Fruit fly (Drosophila melanogaster) whole organism, embryonic: ENCODE results near the gene Pk34A.
A peak's percentile ranks its signal among the peaks of the same experiment; 100 is the strongest.

ENCODE experiments used
- Antp ChIP-seq: fragments of 200-800 bp; sonication (Bioruptor generic); optimal IDR thresholded peaks from 3 replicates; lab custom pipeline; 2016; ENCODE audit warnings: missing biosample characterization, missing genetic modification characterization
- CG10979 ChIP-seq: fragments of 200-800 bp; sonication (Bioruptor generic); optimal IDR thresholded peaks from 2 replicates; lab custom pipeline; 2018; ENCODE audit warnings: missing biosample characterization, mild to moderate bottlenecking, missing genetic modification characterization, moderate library complexity
- CG13624 ChIP-seq: fragments of 200-800 bp; sonication (Bioruptor generic); optimal IDR thresholded peaks from 2 replicates; lab custom pipeline; 2016; ENCODE audit warnings: missing biosample characterization, missing genetic modification characterization
- CG1603 ChIP-seq: fragments of 200-800 bp; sonication (Bioruptor generic); optimal IDR thresholded peaks from 2 replicates; lab custom pipeline; 2019; ENCODE audit warnings: missing biosample characterization, mild to moderate bottlenecking, missing genetic modification characterization, moderate library complexity
- CG17829 ChIP-seq: fragments of 200-800 bp; optimal IDR thresholded peaks from 2 replicates; lab custom pipeline; 2019; ENCODE audit warnings: missing biosample characterization, mild to moderate bottlenecking, missing genetic modification characterization, moderate library complexity
- CG2129 ChIP-seq: fragments of 200-800 bp; sonication (Bioruptor generic); IDR thresholded peaks from 2 replicates; pipeline ENCODE4 v1.3.6; 2022; ENCODE audit warnings: missing biosample characterization, missing genetic modification characterization; ENCODE audit not compliant: partially characterized antibody
- CG30403 ChIP-seq: fragments of 200-800 bp; sonication (Bioruptor generic); optimal IDR thresholded peaks from 3 replicates; lab custom pipeline; 2016; ENCODE audit warnings: missing biosample characterization, missing genetic modification characterization
- CG32772 ChIP-seq: fragments of 200-800 bp; sonication (Bioruptor generic); IDR thresholded peaks from 2 replicates; pipeline ENCODE4 v1.3.6; 2022; ENCODE audit warnings: missing biosample characterization, missing genetic modification characterization
- CG3281 ChIP-seq: fragments of 200-800 bp; sonication (Bioruptor generic); optimal IDR thresholded peaks from 3 replicates; lab custom pipeline; 2017; ENCODE audit warnings: missing biosample characterization, mild to moderate bottlenecking, missing genetic modification characterization
- CG4328 ChIP-seq: fragments of 200-800 bp; sonication (Bioruptor generic); optimal IDR thresholded peaks from 3 replicates; lab custom pipeline; 2017; ENCODE audit warnings: missing biosample characterization, missing genetic modification reagents, missing genetic modification characterization
- CG8765 ChIP-seq: fragments of 200-800 bp; sonication (Bioruptor generic); IDR thresholded peaks from 2 replicates; pipeline ENCODE4 v1.3.6; 2022; ENCODE audit warnings: missing biosample characterization, missing genetic modification characterization
- D19A ChIP-seq: fragments of 200-800 bp; optimal IDR thresholded peaks from 3 replicates; lab custom pipeline; 2019; ENCODE audit warnings: missing biosample characterization, mild to moderate bottlenecking, missing genetic modification characterization, moderate library complexity
- Dip2 ChIP-seq: fragments of 200-800 bp; sonication (Bioruptor generic); IDR thresholded peaks from 2 replicates; pipeline ENCODE4 v1.3.6; 2022; ENCODE audit warnings: missing biosample characterization, missing genetic modification characterization
- Gsc ChIP-seq: fragments of 200-800 bp; sonication (Bioruptor generic); IDR thresholded peaks from 2 replicates; pipeline ENCODE4 v1.3.6; 2022; ENCODE audit warnings: missing biosample characterization, missing genetic modification characterization
- Hmr ChIP-seq: fragments of 200-800 bp; sonication (Bioruptor generic); optimal IDR thresholded peaks from 3 replicates; lab custom pipeline; 2017; ENCODE audit warnings: mild to moderate bottlenecking, missing biosample characterization, missing genetic modification reagents, missing genetic modification characterization
- Hmx ChIP-seq: fragments of 200-800 bp; sonication (Bioruptor generic); optimal IDR thresholded peaks from 2 replicates; lab custom pipeline; 2016; ENCODE audit warnings: missing biosample characterization, missing genetic modification characterization
- Hr3 ChIP-seq: fragments of 200-800 bp; sonication (Bioruptor generic); optimal IDR thresholded peaks from 3 replicates; lab custom pipeline; 2016; ENCODE audit warnings: missing biosample characterization, missing genetic modification characterization
- Mad ChIP-seq: fragments of 200-800 bp; sonication (Bioruptor generic); optimal IDR thresholded peaks from 2 replicates; lab custom pipeline; 2016; ENCODE audit warnings: missing biosample characterization, missing genetic modification characterization
- Mrtf ChIP-seq: fragments of 200-800 bp; sonication (Bioruptor generic); IDR thresholded peaks from 3 replicates; pipeline ENCODE4 v1.3.6; 2022; ENCODE audit warnings: missing biosample characterization, missing genetic modification characterization
- Neu2 ChIP-seq: fragments of 200-800 bp; sonication (Bioruptor generic); optimal IDR thresholded peaks from 3 replicates; lab custom pipeline; 2016; ENCODE audit warnings: missing biosample characterization, missing genetic modification characterization, borderline replicate concordance
- Nf-YB ChIP-seq: fragments of 200-800 bp; sonication (Bioruptor generic); optimal IDR thresholded peaks from 3 replicates; lab custom pipeline; 2019; ENCODE audit warnings: missing biosample characterization, mild to moderate bottlenecking, missing genetic modification characterization, moderate library complexity
- Ravus ChIP-seq: fragments of 200-800 bp; sonication (Bioruptor generic); IDR thresholded peaks from 2 replicates; pipeline ENCODE4 v1.3.6; 2022; ENCODE audit warnings: missing biosample characterization, missing genetic modification characterization
- Rx ChIP-seq: fragments of 200-800 bp; sonication (Bioruptor generic); IDR thresholded peaks from 2 replicates; pipeline ENCODE4 v1.3.6; 2022; ENCODE audit warnings: missing biosample characterization, missing genetic modification characterization
- Tbp ChIP-seq: fragments of >200 bp; optimal IDR thresholded peaks from 2 replicates; lab custom pipeline; 2018; ENCODE audit warnings: missing biosample characterization, missing genetic modification characterization
- YL-1 ChIP-seq: fragments of 200-800 bp; sonication (Bioruptor generic); optimal IDR thresholded peaks from 3 replicates; lab custom pipeline; 2017; ENCODE audit warnings: missing biosample characterization, mild to moderate bottlenecking, missing genetic modification characterization
- ap ChIP-seq: fragments of 200-800 bp; sonication (Bioruptor generic); IDR thresholded peaks from 2 replicates; pipeline ENCODE4 v1.3.6; 2022; ENCODE audit warnings: missing biosample characterization, missing genetic modification characterization
- bcd ChIP-seq: fragments of 200-800 bp; sonication (Bioruptor generic); optimal IDR thresholded peaks from 2 replicates; lab custom pipeline; 2017; ENCODE audit warnings: missing biosample characterization, mild to moderate bottlenecking, missing genetic modification characterization
- br ChIP-seq: fragments of >200 bp; optimal IDR thresholded peaks from 2 replicates; lab custom pipeline; 2017
- disco-r ChIP-seq: fragments of 200-800 bp; sonication (Bioruptor generic); optimal IDR thresholded peaks from 2 replicates; lab custom pipeline; 2016; ENCODE audit warnings: missing biosample characterization, missing genetic modification characterization
- dm ChIP-seq: fragments of 200-800 bp; sonication (Bioruptor generic); optimal IDR thresholded peaks from 3 replicates; lab custom pipeline; 2016; ENCODE audit warnings: missing biosample characterization, missing genetic modification characterization
- ems ChIP-seq: fragments of 200-800 bp; sonication (Bioruptor generic); optimal IDR thresholded peaks from 3 replicates; lab custom pipeline; 2016; ENCODE audit warnings: missing biosample characterization, missing genetic modification characterization
- eyg ChIP-seq: fragments of 200-800 bp; sonication (Bioruptor generic); optimal IDR thresholded peaks from 3 replicates; lab custom pipeline; 2016; ENCODE audit warnings: missing biosample characterization, missing genetic modification characterization
- fd3F ChIP-seq: fragments of 200-800 bp; sonication (Bioruptor generic); optimal IDR thresholded peaks from 2 replicates; lab custom pipeline; 2018; ENCODE audit warnings: missing biosample characterization, mild to moderate bottlenecking, missing genetic modification characterization, moderate library complexity
- fd96Cb ChIP-seq: fragments of 200-800 bp; sonication (Bioruptor generic); optimal IDR thresholded peaks from 2 replicates; lab custom pipeline; 2018; ENCODE audit warnings: missing biosample characterization, mild to moderate bottlenecking, missing genetic modification characterization, moderate library complexity
- fu2 ChIP-seq: fragments of 200-800 bp; sonication (Bioruptor generic); optimal IDR thresholded peaks from 2 replicates; lab custom pipeline; 2016; ENCODE audit warnings: missing biosample characterization, missing genetic modification characterization
- gfzf ChIP-seq: fragments of 200-800 bp; sonication (Bioruptor generic); optimal IDR thresholded peaks from 2 replicates; lab custom pipeline; 2016; ENCODE audit warnings: missing biosample characterization, mild to moderate bottlenecking, missing genetic modification characterization, moderate library complexity
- gsb ChIP-seq: fragments of 200-800 bp; sonication (Bioruptor generic); IDR thresholded peaks from 2 replicates; pipeline ENCODE4 v1.3.6; 2022; ENCODE audit warnings: missing biosample characterization, missing genetic modification characterization
- jumu ChIP-seq: fragments of 200-800 bp; sonication (Bioruptor generic); optimal IDR thresholded peaks from 3 replicates; lab custom pipeline; 2016; ENCODE audit warnings: missing biosample characterization, missing genetic modification characterization
- mam ChIP-seq: fragments of 200-800 bp; sonication (Bioruptor generic); optimal IDR thresholded peaks from 3 replicates; lab custom pipeline; 2016; ENCODE audit warnings: missing biosample characterization, missing genetic modification characterization
- mld ChIP-seq: fragments of 200-800 bp; sonication (Bioruptor generic); IDR thresholded peaks from 3 replicates; pipeline ENCODE4 v1.3.6; 2022; ENCODE audit warnings: missing biosample characterization, missing genetic modification characterization; ENCODE audit not compliant: partially characterized antibody
- pan ChIP-seq, 4 experiments: fragments of >200 bp in 3 of 4; fragments of 200-800 bp in 1 of 4; sonication (Bioruptor generic) in 1 of 4; optimal IDR thresholded peaks in 3 of 4; IDR thresholded peaks in 1 of 4; 2 replicates each; pipeline versions ENCODE4 v1.3.6 to Lab custom; 2017 to 2022; ENCODE audit warnings: missing biosample characterization in 2 of 4, missing genetic modification characterization in 2 of 4, mixed read lengths in 1 of 4
- sd ChIP-seq: fragments of 200-800 bp; sonication (Bioruptor generic); optimal IDR thresholded peaks from 3 replicates; lab custom pipeline; 2018; ENCODE audit warnings: missing biosample characterization, mild to moderate bottlenecking, missing genetic modification characterization, moderate library complexity
- shn ChIP-seq: fragments of 200-800 bp; sonication (Bioruptor generic); optimal IDR thresholded peaks from 3 replicates; lab custom pipeline; 2016; ENCODE audit warnings: missing biosample characterization, missing genetic modification characterization
- sqz ChIP-seq: fragments of 200-800 bp; sonication (Bioruptor generic); optimal IDR thresholded peaks from 3 replicates; lab custom pipeline; 2018; ENCODE audit warnings: missing biosample characterization, mild to moderate bottlenecking, missing genetic modification characterization
- tap ChIP-seq: fragments of 200-800 bp; optimal IDR thresholded peaks from 3 replicates; lab custom pipeline; 2019; ENCODE audit warnings: missing biosample characterization, mild to moderate bottlenecking, missing genetic modification characterization, moderate library complexity
- tio ChIP-seq: fragments of 200-800 bp; sonication (Bioruptor generic); optimal IDR thresholded peaks from 2 replicates; lab custom pipeline; 2017; ENCODE audit warnings: missing biosample characterization, missing genetic modification characterization, inconsistent platforms
- trh ChIP-seq: fragments of 200-800 bp; sonication (Bioruptor generic); optimal IDR thresholded peaks from 2 replicates; lab custom pipeline; 2016; ENCODE audit warnings: missing biosample characterization, missing genetic modification characterization
- usp ChIP-seq: fragments of >200 bp; optimal IDR thresholded peaks from 2 replicates; lab custom pipeline; 2017; ENCODE audit warnings: missing biosample characterization, missing genetic modification characterization
- vnd ChIP-seq: fragments of 200-800 bp; sonication (Bioruptor generic); IDR thresholded peaks from 3 replicates; pipeline ENCODE4 v1.3.6; 2022; ENCODE audit warnings: missing biosample characterization, missing genetic modification characterization; ENCODE audit not compliant: partially characterized antibody
- wdn ChIP-seq: fragments of 200-800 bp; sonication (Bioruptor generic); IDR thresholded peaks from 2 replicates; pipeline ENCODE4 v1.3.6; 2022; ENCODE audit warnings: missing biosample characterization, missing genetic modification characterization

The Pk34A gene

dm6 chr2L:13176701-13177249 is 18.2 kb downstream of the Pk34A start, which contains the start of the genes Sfmbt and CG5439 (continued):
- TF ChIP-seq jumu (GFP tag; lab: Kevin White, UChicago): peak; percentile 85
- TF ChIP-seq tap (tag; lab: Kevin White, UChicago): no peak
- no peak for TF ChIP-seq D19A (tag; lab: Kevin White, UChicago)
- 0 out of 2 replicates have a peak, but pooled peaks have one; percentile 33 for TF ChIP-seq CG8765 (GFP tag; lab: Robert Waterston, UW)
- TF ChIP-seq bcd: no peak
- no peak for TF ChIP-seq Tbp (GFP tag; lab: Kevin White, UChicago)
- TF ChIP-seq Antp (GFP tag; lab: Kevin White, UChicago): peak; percentile 86
- peak; percentile 84 for TF ChIP-seq CG3281 (GFP tag; lab: Kevin White, UChicago)
- TF ChIP-seq Mrtf (GFP tag; lab: Robert Waterston, UW): peak; percentile 70
- TF ChIP-seq CG4328 (GFP tag; lab: Kevin White, UChicago): peak; percentile 68
- peak; percentile 83 for TF ChIP-seq shn (GFP tag; lab: Kevin White, UChicago)
- peak; percentile 33 for TF ChIP-seq Hmx
- TF ChIP-seq gfzf (GFP tag; lab: Kevin White, UChicago): peak; percentile 60
- peak; percentile 21 for TF ChIP-seq Nf-YB
- peak; percentile 65 for TF ChIP-seq dm (GFP tag; lab: Kevin White, UChicago)
- TF ChIP-seq eyg (GFP tag; lab: Kevin White, UChicago): peak; percentile 51
- peak; percentile 80 for TF ChIP-seq CG17829 (tag; lab: Kevin White, UChicago)
- peak; percentile 89 for TF ChIP-seq Hr3 (GFP tag; lab: Kevin White, UChicago)
- peak; percentile 21 for TF ChIP-seq disco-r (GFP tag; lab: Kevin White, UChicago)
- TF ChIP-seq trh (GFP tag; lab: Kevin White, UChicago): peak; percentile 64
- 0 out of 2 replicates have a peak, but pooled peaks have one; percentile 12 for TF ChIP-seq gsb
- no peak for TF ChIP-seq br (lab: Kevin White, UChicago)
- no peak for TF ChIP-seq CG2129 (GFP tag; lab: Robert Waterston, UW)
- TF ChIP-seq ap (GFP tag; lab: Robert Waterston, UW): no peak
- no peak for TF ChIP-seq pan (optimal IDR thresholded peaks at IDR 0.05; lab: Kevin White, UChicago)
- peak in 1 of 2 experiments; percentile 15 for TF ChIP-seq pan (GFP tag; optimal IDR thresholded peaks at IDR 0.05 in 1 of 2, IDR thresholded peaks at IDR 0.05 in 1 of 2)
- TF ChIP-seq sqz (GFP tag; lab: Kevin White, UChicago): no peak
- TF ChIP-seq Neu2 (GFP tag; lab: Kevin White, UChicago): no peak
- TF ChIP-seq tio: no peak
- peak; percentile 82 for TF ChIP-seq CG13624 (GFP tag; lab: Kevin White, UChicago)
- peak; percentile 44 for TF ChIP-seq Mad (GFP tag; lab: Kevin White, UChicago)
- peak; percentile 94 for TF ChIP-seq YL-1 (GFP tag; lab: Kevin White, UChicago)
- TF ChIP-seq ems (GFP tag; lab: Kevin White, UChicago): peak; percentile 75
- peak; percentile 62 for TF ChIP-seq CG10979 (tag; lab: Kevin White, UChicago)
- peak; percentile 42; the same call in 1 of the 2 replicates for TF ChIP-seq Gsc (GFP tag; lab: Robert Waterston, UW)
- peak; percentile 91 for TF ChIP-seq CG30403 (GFP tag; lab: Kevin White, UChicago)
- TF ChIP-seq fd3F (GFP tag; lab: Kevin White, UChicago): peak; percentile 59
- TF ChIP-seq CG1603 (tag; lab: Kevin White, UChicago): no peak
- no peak for TF ChIP-seq Dip2 (GFP tag; lab: Robert Waterston, UW)
- TF ChIP-seq vnd (GFP tag; lab: Robert Waterston, UW): no peak
- no peak; the same call in 1 of the 2 replicates for TF ChIP-seq Rx (GFP tag; lab: Robert Waterston, UW)
- TF ChIP-seq Ravus: no peak
- TF ChIP-seq fu2 (GFP tag; lab: Kevin White, UChicago): peak; percentile 88
- TF ChIP-seq Hmr: no peak
- no peak for TF ChIP-seq usp (GFP tag; lab: Kevin White, UChicago)
- TF ChIP-seq mld (GFP tag; lab: Robert Waterston, UW): 0 out of 3 replicates have a peak, but pooled peaks have one; percentile 38
- 0 out of 2 replicates have a peak, but pooled peaks have one; percentile 38 for TF ChIP-seq wdn (GFP tag; lab: Robert Waterston, UW)
- TF ChIP-seq sd (tag; lab: Kevin White, UChicago): no peak
- TF ChIP-seq CG32772 (GFP tag; lab: Robert Waterston, UW): peak; percentile 52
- TF ChIP-seq mam (GFP tag; lab: Kevin White, UChicago): peak; percentile 86
- peak; percentile 48 for TF ChIP-seq fd96Cb (tag; lab: Kevin White, UChicago)
